Fruit fly (Drosophila melanogaster) whole organism, embryonic: ENCODE measurements around the gene Nup37.
A peak's percentile ranks its signal among the peaks of the same experiment; 100 is the strongest.

Experiments used
- Atf3 ChIP-seq: fragments of 200-800 bp; sonication (Bioruptor generic); optimal IDR thresholded peaks from 3 replicates; lab custom pipeline; 2016; ENCODE audit warnings: missing biosample characterization, missing genetic modification characterization
- CG10274 ChIP-seq: fragments of 200-800 bp; sonication (Bioruptor generic); optimal IDR thresholded peaks from 3 replicates; lab custom pipeline; 2017; ENCODE audit warnings: missing biosample characterization, mild to moderate bottlenecking, missing genetic modification characterization
- CG11695 ChIP-seq: fragments of 200-800 bp; sonication (Bioruptor generic); IDR thresholded peaks from 3 replicates; pipeline ENCODE4 v1.3.6; 2022; ENCODE audit warnings: missing biosample characterization, missing genetic modification characterization
- CG13424 ChIP-seq: fragments of 200-800 bp; sonication (Bioruptor generic); optimal IDR thresholded peaks from 2 replicates; lab custom pipeline; 2019; ENCODE audit warnings: missing biosample characterization, mild to moderate bottlenecking, missing genetic modification characterization, moderate library complexity
- CG15011 ChIP-seq: fragments of 200-800 bp; sonication (Bioruptor generic); optimal IDR thresholded peaks from 3 replicates; lab custom pipeline; 2018; ENCODE audit warnings: missing biosample characterization, mild to moderate bottlenecking, missing genetic modification characterization
- CG15479 ChIP-seq: fragments of 200-800 bp; sonication (Bioruptor generic); optimal IDR thresholded peaks from 3 replicates; lab custom pipeline; 2019; ENCODE audit warnings: missing biosample characterization, mild to moderate bottlenecking, missing genetic modification characterization, moderate library complexity
- CG15514 ChIP-seq: fragments of 200-800 bp; sonication (Bioruptor generic); optimal IDR thresholded peaks from 3 replicates; lab custom pipeline; 2017; ENCODE audit warnings: missing biosample characterization, missing genetic modification characterization, mild to moderate bottlenecking, moderate library complexity, missing genetic modification reagents
- CG1602 ChIP-seq: fragments of 200-800 bp; sonication (Bioruptor generic); optimal IDR thresholded peaks from 3 replicates; lab custom pipeline; 2016; ENCODE audit warnings: missing biosample characterization, missing genetic modification characterization
- CG16813 ChIP-seq: fragments of 200-800 bp; sonication (Bioruptor generic); IDR thresholded peaks from 3 replicates; pipeline ENCODE4 v1.3.6; 2022; ENCODE audit warnings: missing biosample characterization, missing genetic modification characterization; ENCODE audit not compliant: partially characterized antibody
- CG2129 ChIP-seq: fragments of 200-800 bp; sonication (Bioruptor generic); IDR thresholded peaks from 2 replicates; pipeline ENCODE4 v1.3.6; 2022; ENCODE audit warnings: missing biosample characterization, missing genetic modification characterization; ENCODE audit not compliant: partially characterized antibody
- CG30020 ChIP-seq: fragments of 200-800 bp; optimal IDR thresholded peaks from 2 replicates; lab custom pipeline; 2019; ENCODE audit warnings: missing biosample characterization, mild to moderate bottlenecking, missing genetic modification characterization, moderate library complexity
- CG34422 ChIP-seq: fragments of 200-800 bp; sonication (Bioruptor generic); IDR thresholded peaks from 3 replicates; pipeline ENCODE4 v1.3.6; 2022; ENCODE audit warnings: missing biosample characterization, missing genetic modification characterization
- CG5180 ChIP-seq: fragments of 200-800 bp; sonication (Bioruptor generic); optimal IDR thresholded peaks from 3 replicates; lab custom pipeline; 2017; ENCODE audit warnings: missing biosample characterization, missing genetic modification characterization, mild to moderate bottlenecking, moderate library complexity, missing genetic modification reagents
- CG5245 ChIP-seq: fragments of 200-800 bp; sonication (Bioruptor generic); optimal IDR thresholded peaks from 3 replicates; lab custom pipeline; 2016; ENCODE audit warnings: missing biosample characterization, missing genetic modification characterization
- CG7928 ChIP-seq: fragments of 200-800 bp; sonication (Bioruptor generic); optimal IDR thresholded peaks from 2 replicates; lab custom pipeline; 2017; ENCODE audit warnings: missing biosample characterization, mild to moderate bottlenecking, missing genetic modification characterization
- CG7963 ChIP-seq: fragments of 200-800 bp; sonication (Bioruptor generic); IDR thresholded peaks from 3 replicates; pipeline ENCODE4 v1.3.6; 2022; ENCODE audit warnings: missing biosample characterization, missing genetic modification characterization; ENCODE audit not compliant: partially characterized antibody
- CG8388 ChIP-seq: fragments of 200-800 bp; sonication (Bioruptor generic); optimal IDR thresholded peaks from 2 replicates; lab custom pipeline; 2019; ENCODE audit warnings: missing biosample characterization, mild to moderate bottlenecking, missing genetic modification characterization, moderate library complexity
- CG9797 ChIP-seq: fragments of 200-800 bp; sonication (Bioruptor generic); optimal IDR thresholded peaks from 3 replicates; lab custom pipeline; 2018; ENCODE audit warnings: missing biosample characterization, mild to moderate bottlenecking, missing genetic modification characterization
- CTCF ChIP-seq: fragments of 200-800 bp; sonication (Bioruptor generic); optimal IDR thresholded peaks from 2 replicates; lab custom pipeline; 2017; ENCODE audit warnings: missing biosample characterization, mild to moderate bottlenecking, missing genetic modification characterization, moderate library complexity
- Dfd ChIP-seq, 2 experiments: fragments of >200 bp; optimal IDR thresholded peaks; 2 replicates each; lab custom pipeline; 2017; ENCODE audit warnings: missing biosample characterization in 2 of 2, missing genetic modification characterization in 2 of 2
- Dref ChIP-seq: fragments of 200-800 bp; sonication (Bioruptor generic); IDR thresholded peaks from 2 replicates; pipeline ENCODE4 v1.3.6; 2022; ENCODE audit warnings: missing biosample characterization, missing genetic modification characterization
- E2f2 ChIP-seq: fragments of 200-800 bp; sonication (Bioruptor generic); IDR thresholded peaks from 2 replicates; pipeline ENCODE4 v1.3.6; 2022; ENCODE audit warnings: missing biosample characterization, missing genetic modification characterization
- Ets97D ChIP-seq: fragments of 200-800 bp; sonication (Bioruptor generic); optimal IDR thresholded peaks from 3 replicates; lab custom pipeline; 2016; ENCODE audit warnings: missing biosample characterization, missing genetic modification characterization
- Gug ChIP-seq: fragments of 200-800 bp; sonication (Bioruptor generic); IDR thresholded peaks from 4 replicates; pipeline ENCODE4 v1.3.6; 2022; ENCODE audit warnings: missing biosample characterization, missing genetic modification characterization
- HLH3B ChIP-seq: fragments of 200-800 bp; sonication (Bioruptor generic); IDR thresholded peaks from 2 replicates; pipeline ENCODE4 v1.3.6; 2022; ENCODE audit warnings: missing biosample characterization, missing genetic modification characterization
- HmgD ChIP-seq: fragments of 200-800 bp; sonication (Bioruptor generic); optimal IDR thresholded peaks from 3 replicates; lab custom pipeline; 2016; ENCODE audit warnings: missing biosample characterization, missing genetic modification characterization
- Hmr ChIP-seq: fragments of 200-800 bp; sonication (Bioruptor generic); optimal IDR thresholded peaks from 3 replicates; lab custom pipeline; 2017; ENCODE audit warnings: mild to moderate bottlenecking, missing biosample characterization, missing genetic modification reagents, missing genetic modification characterization
- Hmx ChIP-seq: fragments of 200-800 bp; sonication (Bioruptor generic); optimal IDR thresholded peaks from 2 replicates; lab custom pipeline; 2016; ENCODE audit warnings: missing biosample characterization, missing genetic modification characterization
- Max ChIP-seq: fragments of 200-800 bp; sonication (Bioruptor generic); optimal IDR thresholded peaks from 2 replicates; lab custom pipeline; 2016; ENCODE audit warnings: missing biosample characterization, mild to moderate bottlenecking, missing genetic modification characterization
- Meics ChIP-seq: fragments of 200-800 bp; sonication (Bioruptor generic); optimal IDR thresholded peaks from 2 replicates; lab custom pipeline; 2017; ENCODE audit warnings: missing biosample characterization, mild to moderate bottlenecking, missing genetic modification characterization
- Optix ChIP-seq: fragments of 200-800 bp; sonication (Bioruptor generic); IDR thresholded peaks from 3 replicates; pipeline ENCODE4 v1.3.6; 2022; ENCODE audit warnings: missing biosample characterization, missing genetic modification characterization
- Stat92E ChIP-seq, 3 experiments: fragments of >200 bp in 2 of 3; fragments of 200-800 bp in 1 of 3; sonication (Bioruptor generic) in 1 of 3; optimal IDR thresholded peaks; 2 replicates each; lab custom pipeline; 2017 to 2019; ENCODE audit warnings: missing biosample characterization in 3 of 3, missing genetic modification characterization in 3 of 3, mild to moderate bottlenecking in 1 of 3, moderate library complexity in 1 of 3
- bbx ChIP-seq: fragments of 200-800 bp; sonication (Bioruptor generic); IDR thresholded peaks from 2 replicates; pipeline ENCODE4 v1.3.6; 2022; ENCODE audit warnings: missing biosample characterization, missing genetic modification characterization; ENCODE audit not compliant: partially characterized antibody
- bsh ChIP-seq, 2 experiments: fragments of 200-800 bp; sonication (Bioruptor generic); optimal IDR thresholded peaks; 2 replicates each; lab custom pipeline; 2017 to 2018; ENCODE audit warnings: mild to moderate bottlenecking in 2 of 2, missing biosample characterization in 2 of 2, missing genetic modification characterization in 2 of 2, moderate library complexity in 1 of 2
- crol ChIP-seq: fragments of 200-800 bp; sonication (Bioruptor generic); IDR thresholded peaks from 2 replicates; pipeline ENCODE4 v1.3.6; 2022; ENCODE audit warnings: missing biosample characterization, missing genetic modification characterization
- danr ChIP-seq: fragments of 200-800 bp; sonication (Bioruptor generic); IDR thresholded peaks from 2 replicates; pipeline ENCODE4 v1.3.6; 2022; ENCODE audit warnings: missing biosample characterization, missing genetic modification characterization
- dysf ChIP-seq: fragments of 200-800 bp; sonication (Bioruptor generic); IDR thresholded peaks from 3 replicates; pipeline ENCODE4 v1.3.6; 2022; ENCODE audit warnings: missing biosample characterization, missing genetic modification characterization
- hb ChIP-seq: fragments of 200-800 bp; sonication (Bioruptor generic); IDR thresholded peaks from 3 replicates; pipeline ENCODE4 v1.3.6; 2022; ENCODE audit warnings: missing biosample characterization, missing genetic modification characterization; ENCODE audit not compliant: partially characterized antibody
- hbn ChIP-seq: fragments of 200-800 bp; sonication (Bioruptor generic); IDR thresholded peaks from 2 replicates; pipeline ENCODE4 v1.3.6; 2022; ENCODE audit warnings: missing biosample characterization, missing genetic modification characterization; ENCODE audit not compliant: partially characterized antibody
- inv ChIP-seq: fragments of 200-800 bp; sonication (Bioruptor generic); IDR thresholded peaks from 2 replicates; pipeline ENCODE4 v1.3.6; 2022; ENCODE audit warnings: missing biosample characterization, missing genetic modification characterization; ENCODE audit not compliant: partially characterized antibody
- knrl ChIP-seq: fragments of 200-800 bp; sonication (Bioruptor generic); IDR thresholded peaks from 3 replicates; pipeline ENCODE4 v1.3.6; 2022; ENCODE audit warnings: missing biosample characterization, missing genetic modification characterization; ENCODE audit not compliant: partially characterized antibody
- lov ChIP-seq, 2 experiments: fragments of 200-800 bp in 1 of 2; fragments of >200 bp in 1 of 2; sonication (Bioruptor generic) in 1 of 2; IDR thresholded peaks in 1 of 2; optimal IDR thresholded peaks in 1 of 2; 2 replicates in 1 of 2; 3 replicates in 1 of 2; pipeline versions ENCODE4 v1.3.6 to Lab custom; 2017 to 2022; ENCODE audit warnings: missing biosample characterization in 1 of 2, missing genetic modification characterization in 1 of 2
- mam ChIP-seq: fragments of 200-800 bp; sonication (Bioruptor generic); optimal IDR thresholded peaks from 3 replicates; lab custom pipeline; 2016; ENCODE audit warnings: missing biosample characterization, missing genetic modification characterization
- mld ChIP-seq: fragments of 200-800 bp; sonication (Bioruptor generic); IDR thresholded peaks from 3 replicates; pipeline ENCODE4 v1.3.6; 2022; ENCODE audit warnings: missing biosample characterization, missing genetic modification characterization; ENCODE audit not compliant: partially characterized antibody
- onecut ChIP-seq: fragments of 200-800 bp; sonication (Bioruptor generic); IDR thresholded peaks from 2 replicates; pipeline ENCODE4 v1.3.6; 2022; ENCODE audit warnings: missing biosample characterization, missing genetic modification characterization
- ranshi ChIP-seq: fragments of 200-800 bp; sonication (Bioruptor generic); IDR thresholded peaks from 2 replicates; pipeline ENCODE4 v1.3.6; 2022; ENCODE audit warnings: missing biosample characterization, missing genetic modification characterization
- ssp ChIP-seq: fragments of 200-800 bp; sonication (Bioruptor generic); IDR thresholded peaks from 2 replicates; pipeline ENCODE4 v1.3.6; 2022; ENCODE audit warnings: missing biosample characterization, missing genetic modification characterization
- tll ChIP-seq, 2 experiments: fragments of 200-800 bp in 1 of 2; fragments of >200 bp in 1 of 2; sonication (Bioruptor generic) in 1 of 2; optimal IDR thresholded peaks; 2 replicates each; lab custom pipeline; 2017 to 2019; ENCODE audit warnings: missing biosample characterization in 2 of 2, missing genetic modification characterization in 2 of 2, mild to moderate bottlenecking in 1 of 2, moderate library complexity in 1 of 2

Gene Nup37

dm6 chr3R:25221203-25221807 lies 26.2 kb upstream of the Nup37 start, which contains the start of gene Alg9 (continued):
- no peak for TF ChIP-seq CG11695 (GFP tag; lab: Robert Waterston, UW)
- no peak for TF ChIP-seq crol (GFP tag; lab: Robert Waterston, UW)
- TF ChIP-seq CG7928 (GFP tag; lab: Kevin White, UChicago), result no peak
- TF ChIP-seq Hmx (GFP tag; lab: Kevin White, UChicago), result no peak
- peak; percentile 26 for TF ChIP-seq mam (GFP tag; lab: Kevin White, UChicago)
- no peak for TF ChIP-seq tll (GFP tag; optimal IDR thresholded peaks at IDR 0.05; lab: Kevin White, UChicago)
- no peak for TF ChIP-seq CG5180 (GFP tag; lab: Kevin White, UChicago)
- TF ChIP-seq knrl (GFP tag; lab: Robert Waterston, UW), result peak; percentile 89
- no peak for TF ChIP-seq Meics (GFP tag; lab: Kevin White, UChicago)
- TF ChIP-seq CG5245 (GFP tag; lab: Kevin White, UChicago), result no peak
- peak; percentile 2; the same call in 1 of the 4 replicates for TF ChIP-seq Gug (GFP tag; lab: Robert Waterston, UW)
- peak; percentile 21 for TF ChIP-seq CG9797
- peak; percentile 94 for TF ChIP-seq Dref (GFP tag; lab: Robert Waterston, UW)
- TF ChIP-seq Dfd (GFP tag; optimal IDR thresholded peaks at IDR 0.05; lab: Kevin White, UChicago), result peak in 1 of 2 experiments; percentile 30
- no peak for TF ChIP-seq CG15479
- TF ChIP-seq Hmr, result no peak
- peak; percentile 69 for TF ChIP-seq CG2129 (GFP tag; lab: Robert Waterston, UW)
- TF ChIP-seq CG10274 (GFP tag; lab: Kevin White, UChicago), result no peak
- TF ChIP-seq E2f2 (GFP tag; lab: Robert Waterston, UW), result peak; percentile 71
- TF ChIP-seq ssp, result peak; percentile 98
- TF ChIP-seq HLH3B (GFP tag; lab: Robert Waterston, UW), result no peak
- TF ChIP-seq CG8388 (GFP tag; lab: Kevin White, UChicago), result no peak
- no peak for TF ChIP-seq Atf3 (GFP tag; lab: Kevin White, UChicago)
- peak; percentile 30 for TF ChIP-seq CTCF
- no peak for TF ChIP-seq ranshi (GFP tag; lab: Robert Waterston, UW)
- TF ChIP-seq CG7963 (GFP tag; lab: Robert Waterston, UW), result peak; percentile 91
- peak; percentile 94 for TF ChIP-seq CG15514 (GFP tag; lab: Kevin White, UChicago)
- TF ChIP-seq CG15011 (GFP tag; lab: Kevin White, UChicago), result no peak
- TF ChIP-seq bbx (GFP tag; lab: Robert Waterston, UW), result peak; percentile 92
- peak; percentile 83 for TF ChIP-seq inv (GFP tag; lab: Robert Waterston, UW)
- no peak for TF ChIP-seq dysf
- TF ChIP-seq hbn (GFP tag; lab: Robert Waterston, UW), result peak; percentile 86
- TF ChIP-seq danr (GFP tag; lab: Robert Waterston, UW), result no peak
- TF ChIP-seq lov (optimal IDR thresholded peaks at IDR 0.05; lab: Kevin White, UChicago), result no peak
- no peak for TF ChIP-seq lov (GFP tag; IDR thresholded peaks at IDR 0.05; lab: Robert Waterston, UW)
- no peak for TF ChIP-seq bsh (GFP tag; optimal IDR thresholded peaks at IDR 0.05; lab: Kevin White, UChicago)
- TF ChIP-seq Optix (GFP tag; lab: Robert Waterston, UW), result no peak
- TF ChIP-seq HmgD (GFP tag; lab: Kevin White, UChicago), result peak; percentile 46
- TF ChIP-seq Max, result peak; percentile 24
- no peak for TF ChIP-seq Stat92E (GFP tag; optimal IDR thresholded peaks at IDR 0.05; lab: Kevin White, UChicago)
- TF ChIP-seq CG34422 (GFP tag; lab: Robert Waterston, UW), result peak; percentile 76; the same call in 1 of the 3 replicates
- TF ChIP-seq CG1602 (GFP tag; lab: Kevin White, UChicago), result no peak
- TF ChIP-seq onecut, result peak; percentile 50; the same call in 1 of the 2 replicates
- TF ChIP-seq CG16813 (GFP tag; lab: Robert Waterston, UW), result peak; percentile 89
- peak; percentile 74 for TF ChIP-seq Ets97D
- TF ChIP-seq hb, result peak; percentile 94
- peak; percentile 88 for TF ChIP-seq mld (GFP tag; lab: Robert Waterston, UW)
- TF ChIP-seq CG13424 (tag; lab: Kevin White, UChicago), result no peak
- peak; percentile 76 for TF ChIP-seq CG30020
